Worm (Caenorhabditis elegans) whole organism, L1 larva: ENCODE measurements around the gene bus-4.

Source experiments
- C16A3.4 ChIP-seq: fragments of 150-350 bp; optimal IDR thresholded peaks from 2 replicates; lab custom pipeline; 2014; ENCODE audit warnings: missing biosample characterization, missing genetic modification characterization
- F16B12.6 ChIP-seq: fragments of 150-350 bp; optimal IDR thresholded peaks from 2 replicates; lab custom pipeline; 2014; ENCODE audit warnings: missing biosample characterization, missing genetic modification characterization
- Y116A8C.19 ChIP-seq: sonication (generic microtip); optimal IDR thresholded peaks from 2 replicates; lab custom pipeline; 2016; ENCODE audit warnings: missing compliant biosample characterization, missing genetic modification characterization, borderline replicate concordance
- aha-1 ChIP-seq: fragments of 150-350 bp; optimal IDR thresholded peaks from 2 replicates; lab custom pipeline; 2014; ENCODE audit warnings: missing biosample characterization, missing genetic modification characterization
- aly-2 ChIP-seq: fragments of 150-350 bp; optimal IDR thresholded peaks from 2 replicates; lab custom pipeline; 2014; ENCODE audit warnings: missing biosample characterization, missing genetic modification characterization
- ama-1 ChIP-seq: fragments of 150-350 bp; optimal IDR thresholded peaks from 2 replicates; lab custom pipeline; 2014
- blmp-1 ChIP-seq: fragments of 150-350 bp; optimal IDR thresholded peaks from 2 replicates; lab custom pipeline; 2014; ENCODE audit warnings: missing biosample characterization, missing genetic modification characterization
- ceh-8 ChIP-seq: fragments of 200-800 bp; sonication (Bioruptor generic); optimal IDR thresholded peaks from 2 replicates; lab custom pipeline; 2018; ENCODE audit warnings: mild to moderate bottlenecking, missing genetic modification characterization, moderate library complexity, missing compliant biosample characterization
- ceh-82 ChIP-seq, 3 experiments: fragments of 150-350 bp in 1 of 3; sonication (generic microtip) in 2 of 3; optimal IDR thresholded peaks; 2 replicates each; lab custom pipeline; 2014 to 2017; ENCODE audit warnings: missing biosample characterization in 3 of 3, missing genetic modification characterization in 3 of 3
- dsc-1 ChIP-seq: sonication (generic microtip); optimal IDR thresholded peaks from 2 replicates; lab custom pipeline; 2016; ENCODE audit warnings: mild to moderate bottlenecking, missing genetic modification characterization, missing compliant biosample characterization
- efl-1 ChIP-seq, 4 experiments: fragments of 150-350 bp; optimal IDR thresholded peaks in 3 of 4; peaks in 1 of 4; 1 replicate in 1 of 4; 2 replicates in 3 of 4; lab custom pipeline; 2014; ENCODE audit warnings: missing biosample characterization in 2 of 4, missing genetic modification characterization in 2 of 4, missing genetic modification reagents in 2 of 4
- egl-13 ChIP-seq: sonication (generic microtip); optimal IDR thresholded peaks from 2 replicates; lab custom pipeline; 2016; ENCODE audit warnings: missing genotype, missing genetic modification reagents, missing genetic modification characterization, missing compliant biosample characterization
- egl-27 ChIP-seq, 2 experiments: fragments of 150-350 bp in 1 of 2; sonication (generic microtip); optimal IDR thresholded peaks; 3 replicates each; lab custom pipeline; 2017 to 2018; ENCODE audit warnings: missing biosample characterization in 2 of 2, missing genetic modification characterization in 2 of 2, missing genetic modification reagents in 2 of 2
- elt-2 ChIP-seq: sonication (generic microtip); optimal IDR thresholded peaks from 2 replicates; lab custom pipeline; 2016; ENCODE audit warnings: missing genetic modification characterization, mild to moderate bottlenecking, inconsistent platforms, missing compliant biosample characterization, missing genetic modification reagents
- elt-3 ChIP-seq, 6 experiments: fragments of 150-350 bp in 1 of 6; sonication (generic microtip); optimal IDR thresholded peaks; 2 replicates each; lab custom pipeline; 2017 to 2018; ENCODE audit warnings: missing biosample characterization in 6 of 6, missing genetic modification characterization in 6 of 6, inconsistent platforms in 1 of 6
- ets-5 ChIP-seq: fragments of 200-800 bp; sonication (Bioruptor generic); IDR thresholded peaks from 2 replicates; pipeline ENCODE4 v1.3.6; 2022; ENCODE audit warnings: missing genetic modification characterization, missing compliant biosample characterization
- fkh-8 ChIP-seq: sonication (generic microtip); optimal IDR thresholded peaks from 2 replicates; lab custom pipeline; 2016; ENCODE audit warnings: mild to moderate bottlenecking, missing genetic modification characterization, missing compliant biosample characterization
- grh-1 ChIP-seq: fragments of 200-800 bp; sonication (Bioruptor generic); IDR thresholded peaks from 2 replicates; pipeline ENCODE4 v1.3.6; 2022; ENCODE audit warnings: missing genetic modification reagents, missing genetic modification characterization, missing compliant biosample characterization
- hlh-4 ChIP-seq: sonication (generic microtip); optimal IDR thresholded peaks from 2 replicates; lab custom pipeline; 2016; ENCODE audit warnings: mild to moderate bottlenecking, missing genetic modification characterization, missing compliant biosample characterization
- jun-1 ChIP-seq: fragments of 150-350 bp; optimal IDR thresholded peaks from 2 replicates; lab custom pipeline; 2014; ENCODE audit warnings: missing biosample characterization, missing genetic modification reagents, missing genetic modification characterization
- lin-15B ChIP-seq: fragments of 150-350 bp; sonication (generic microtip); optimal IDR thresholded peaks from 3 replicates; lab custom pipeline; 2014; ENCODE audit warnings: missing biosample characterization, missing genetic modification characterization
- lin-39 ChIP-seq: fragments of 150-350 bp; optimal IDR thresholded peaks from 2 replicates; lab custom pipeline; 2014; ENCODE audit warnings: missing biosample characterization, missing genetic modification reagents, missing genetic modification characterization
- lir-3 ChIP-seq: sonication (generic microtip); optimal IDR thresholded peaks from 2 replicates; lab custom pipeline; 2016; ENCODE audit warnings: mild to moderate bottlenecking, missing genetic modification characterization, moderate library complexity, missing compliant biosample characterization; ENCODE audit not compliant: poor library complexity
- lsy-2 ChIP-seq, 2 experiments: fragments of 150-350 bp; optimal IDR thresholded peaks; 2 replicates each; lab custom pipeline; 2014; ENCODE audit warnings: missing biosample characterization in 2 of 2, missing genetic modification characterization in 2 of 2
- mef-2 ChIP-seq: fragments of 150-350 bp; optimal IDR thresholded peaks from 2 replicates; lab custom pipeline; 2014; ENCODE audit warnings: missing biosample characterization, missing genetic modification characterization
- nhr-11 ChIP-seq: fragments of 150-350 bp; optimal IDR thresholded peaks from 2 replicates; lab custom pipeline; 2014; ENCODE audit warnings: missing biosample characterization, missing genetic modification characterization
- nhr-12 ChIP-seq: sonication (generic microtip); optimal IDR thresholded peaks from 2 replicates; lab custom pipeline; 2017; ENCODE audit warnings: missing biosample characterization, missing genetic modification characterization
- nhr-19 ChIP-seq: fragments of 200-800 bp; sonication (Bioruptor generic); conservative IDR thresholded peaks from 2 replicates; pipeline ENCODE4 v1.3.6; 2022; ENCODE audit warnings: missing genetic modification characterization, missing compliant biosample characterization
- nhr-20 ChIP-seq: sonication (generic microtip); optimal IDR thresholded peaks from 2 replicates; lab custom pipeline; 2016; ENCODE audit warnings: mild to moderate bottlenecking, missing genetic modification characterization, missing compliant biosample characterization
- nhr-237 ChIP-seq: fragments of 150-350 bp; optimal IDR thresholded peaks from 2 replicates; lab custom pipeline; 2014; ENCODE audit warnings: missing biosample characterization, missing genetic modification characterization
- nhr-47 ChIP-seq: sonication (generic microtip); optimal IDR thresholded peaks from 2 replicates; lab custom pipeline; 2016; ENCODE audit warnings: mild to moderate bottlenecking, missing genetic modification characterization, moderate library complexity, missing compliant biosample characterization
- nhr-71 ChIP-seq: sonication (generic microtip); optimal IDR thresholded peaks from 2 replicates; lab custom pipeline; 2016; ENCODE audit warnings: mild to moderate bottlenecking, missing genetic modification characterization, moderate library complexity, missing compliant biosample characterization
- nhr-77 ChIP-seq: fragments of 150-350 bp; optimal IDR thresholded peaks from 2 replicates; lab custom pipeline; 2014; ENCODE audit warnings: missing biosample characterization, missing genetic modification characterization
- nhr-85 ChIP-seq: sonication (generic microtip); peaks from one replicate; lab custom pipeline; 2016; ENCODE audit warnings: missing genetic modification characterization, inconsistent platforms, missing compliant biosample characterization
- pag-3 ChIP-seq: sonication (generic microtip); optimal IDR thresholded peaks from 2 replicates; lab custom pipeline; 2017; ENCODE audit warnings: missing genetic modification characterization, mild to moderate bottlenecking, missing compliant biosample characterization, antibody characterized with exemption, borderline replicate concordance; ENCODE audit not compliant: insufficient read depth
- rnt-1 ChIP-seq: sonication (generic microtip); optimal IDR thresholded peaks from 2 replicates; lab custom pipeline; 2016; ENCODE audit warnings: mild to moderate bottlenecking, missing genetic modification characterization, moderate library complexity, missing compliant biosample characterization
- sup-37 ChIP-seq: fragments of 200-800 bp; sonication (Bioruptor generic); optimal IDR thresholded peaks from 2 replicates; lab custom pipeline; 2018; ENCODE audit warnings: mild to moderate bottlenecking, missing genetic modification characterization, missing compliant biosample characterization
- swsn-7 ChIP-seq: sonication (generic microtip); optimal IDR thresholded peaks from 2 replicates; lab custom pipeline; 2016; ENCODE audit warnings: missing genetic modification characterization, missing compliant biosample characterization
- tlp-1 ChIP-seq: fragments of 150-350 bp; optimal IDR thresholded peaks from 2 replicates; lab custom pipeline; 2014; ENCODE audit warnings: missing biosample characterization, missing genetic modification characterization
- unc-130 ChIP-seq: fragments of 150-350 bp; optimal IDR thresholded peaks from 2 replicates; lab custom pipeline; 2017; ENCODE audit warnings: missing biosample characterization, missing genetic modification characterization, inconsistent platforms
- unc-30 ChIP-seq: sonication (generic microtip); optimal IDR thresholded peaks from 2 replicates; lab custom pipeline; 2017; ENCODE audit warnings: missing biosample characterization, missing genetic modification characterization
- unc-86 ChIP-seq: sonication (generic microtip); optimal IDR thresholded peaks from 2 replicates; lab custom pipeline; 2016; ENCODE audit warnings: missing genetic modification characterization, missing compliant biosample characterization
- unc-98 ChIP-seq: fragments of 200-800 bp; sonication (Bioruptor generic); IDR thresholded peaks from 2 replicates; pipeline ENCODE4 v1.3.6; 2022; ENCODE audit warnings: missing genetic modification characterization, missing compliant biosample characterization
- ztf-11 ChIP-seq, 2 experiments: sonication (generic microtip); optimal IDR thresholded peaks; 2 replicates each; lab custom pipeline; 2016 to 2017; ENCODE audit warnings: missing genetic modification characterization in 2 of 2, missing biosample characterization in 1 of 2, missing compliant biosample characterization in 1 of 2

bus-4 gene

DNA sequence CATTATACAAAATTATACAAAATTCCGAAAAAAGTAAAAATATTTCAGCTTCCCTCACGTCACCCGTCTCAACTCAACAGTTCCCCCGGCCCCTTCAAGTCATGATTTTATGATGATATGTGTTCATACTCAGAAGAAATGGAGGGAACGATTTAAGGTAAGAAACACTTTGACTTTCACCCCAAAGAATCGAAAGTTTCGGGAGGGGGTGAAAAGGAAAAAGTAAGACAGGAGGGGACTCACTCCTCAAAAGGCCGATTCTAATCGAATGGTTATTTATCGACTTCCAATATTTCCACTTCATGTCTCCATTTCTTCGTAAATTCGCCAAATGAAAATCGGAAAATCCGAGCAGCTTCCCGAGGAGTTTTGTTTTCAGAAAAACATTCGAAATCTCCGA is at the start of gene bus-4:
Gene bus-4, plus strand, starts transcription at position 49 of the 400 bp plus-strand sequence.
- TF ChIP-seq nhr-237 = no peak
- TF ChIP-seq blmp-1 (tag; lab: Kevin White, UChicago) = peak; percentile 92
- TF ChIP-seq nhr-77 (tag; lab: Kevin White, UChicago) = no peak
- no peak for TF ChIP-seq swsn-7 (tag; lab: Kevin White, UChicago)
- no peak for TF ChIP-seq jun-1 (tag; lab: Kevin White, UChicago)
- no peak for TF ChIP-seq nhr-85 (tag; lab: Kevin White, UChicago)

ce11 chrIV:4639352-4639751 is 48.7 kb upstream of the bus-4 start:
- TF ChIP-seq elt-2 (tag; lab: Kevin White, UChicago) = no peak
- TF ChIP-seq egl-13 (tag; lab: Kevin White, UChicago) = no peak
- TF ChIP-seq egl-27 (tag; optimal IDR thresholded peaks at IDR 0.05; lab: Kevin White, UChicago) = no peak
- TF ChIP-seq, all 84 proteins: peak for 0

- TF ChIP-seq unc-98 (GFP tag; lab: Robert Waterston, UW) (no peak), ztf-11 (tag; optimal IDR thresholded peaks at IDR 0.05; lab: Kevin White, UChicago) (no peak), nhr-47 (no peak), grh-1 (GFP tag; lab: Robert Waterston, UW) (no peak), mef-2 (no peak), unc-130 (tag; lab: Kevin White, UChicago) (no peak), aha-1 (tag; lab: Kevin White, UChicago) (no peak), egl-27 (tag; optimal IDR thresholded peaks at IDR 0.05; lab: Kevin White, UChicago) (no peak), lin-15B (tag; lab: Kevin White, UChicago) (no peak), aly-2 (tag; lab: Kevin White, UChicago) (no peak), elt-3 (tag; optimal IDR thresholded peaks at IDR 0.05; lab: Kevin White, UChicago) (peak in 1 of 6 experiments; percentile 43), blmp-1 (tag; lab: Kevin White, UChicago) (peak; percentile 63), F16B12.6 (tag; lab: Kevin White, UChicago) (no peak), lin-39 (no peak)
These were observed 47.1 kb upstream of the bus-4 start for ce11 chrIV:4640941-4641340.

- TF ChIP-seq blmp-1 (tag; lab: Kevin White, UChicago) = peak; percentile 42
- TF ChIP-seq rnt-1 = peak; percentile 22
- peak; percentile 59 for TF ChIP-seq dsc-1 (tag; lab: Kevin White, UChicago)
- no peak for TF ChIP-seq lin-15B (tag; lab: Kevin White, UChicago)
These were observed 44.5 kb upstream of the bus-4 start for ce11 chrIV:4643577-4643976.

DNA sequence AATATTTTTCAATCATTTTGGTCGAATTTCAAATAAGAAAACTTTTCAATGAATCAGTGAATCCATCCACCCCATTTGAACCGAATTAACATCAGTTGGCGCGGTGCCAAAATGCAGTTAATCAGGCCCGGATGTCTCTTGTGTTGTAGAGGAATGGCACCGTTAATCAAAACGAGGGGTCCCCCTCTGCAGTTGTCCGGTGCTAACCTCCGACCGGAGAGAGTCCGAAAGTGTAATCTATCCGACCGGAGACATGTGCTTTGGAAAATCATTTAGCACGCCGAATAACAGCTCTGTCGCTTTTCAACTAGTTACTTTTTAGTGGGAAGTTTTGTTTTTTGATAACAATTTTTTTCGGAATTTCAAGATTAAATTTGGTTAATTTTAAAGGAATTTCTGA is 42.8 kb upstream of the bus-4 start:
- TF ChIP-seq ceh-82 (tag; optimal IDR thresholded peaks at IDR 0.05; lab: Kevin White, UChicago) = no peak
- no peak for TF ChIP-seq egl-13 (tag; lab: Kevin White, UChicago)
- no peak for TF ChIP-seq lsy-2 (tag; optimal IDR thresholded peaks at IDR 0.05; lab: Kevin White, UChicago)
- TF ChIP-seq ama-1 (lab: Kevin White, UChicago) = no peak
- no peak for TF ChIP-seq nhr-71 (tag; lab: Kevin White, UChicago)
- TF ChIP-seq tlp-1 (tag; lab: Kevin White, UChicago) = no peak
- no peak for TF ChIP-seq ets-5
- TF ChIP-seq nhr-20 (tag; lab: Kevin White, UChicago) = no peak
- TF ChIP-seq Y116A8C.19 (tag; lab: Kevin White, UChicago) = no peak
- TF ChIP-seq efl-1 (optimal IDR thresholded peaks at IDR 0.05; lab: Kevin White, UChicago) = no peak
- TF ChIP-seq efl-1 (GFP tag; optimal IDR thresholded peaks at IDR 0.05 in 1 of 2; lab: Kevin White, UChicago) = peak in 1 of 2 experiments; percentile 51
- peak; percentile 45 for TF ChIP-seq pag-3
- TF ChIP-seq C16A3.4 (tag; lab: Kevin White, UChicago) = no peak
- TF ChIP-seq unc-130 (tag; lab: Kevin White, UChicago) = peak; percentile 15
- no peak for TF ChIP-seq F16B12.6 (tag; lab: Kevin White, UChicago)
- TF ChIP-seq nhr-12 = no peak
- TF ChIP-seq nhr-11 (tag; lab: Kevin White, UChicago) = no peak
- TF ChIP-seq unc-30 (tag; lab: Kevin White, UChicago) = no peak
- TF ChIP-seq dsc-1 (tag; lab: Kevin White, UChicago) = peak; percentile 88
- no peak for TF ChIP-seq aha-1 (tag; lab: Kevin White, UChicago)
- no peak for TF ChIP-seq blmp-1 (tag; lab: Kevin White, UChicago)
- TF ChIP-seq lir-3 = no peak
- no peak for TF ChIP-seq swsn-7 (tag; lab: Kevin White, UChicago)
- no peak for TF ChIP-seq unc-86
- no peak for TF ChIP-seq hlh-4 (tag; lab: Kevin White, UChicago)
- no peak for TF ChIP-seq fkh-8 (tag; lab: Kevin White, UChicago)
- no peak for TF ChIP-seq ceh-8 (GFP tag; lab: Kevin White, UChicago)
- no peak for TF ChIP-seq nhr-19 (GFP tag; lab: Robert Waterston, UW)
- TF ChIP-seq sup-37 (GFP tag; lab: Kevin White, UChicago) = no peak
